Fruit fly (Drosophila melanogaster) whole organism, embryonic: ENCODE results near the gene VhaM9.7-b.

Source experiments
- CG10274 ChIP-seq: fragments of 200-800 bp; sonication (Bioruptor generic); optimal IDR thresholded peaks from 3 replicates; lab custom pipeline; 2017; ENCODE audit warnings: missing biosample characterization, mild to moderate bottlenecking, missing genetic modification characterization
- CG11456 ChIP-seq: fragments of 200-800 bp; sonication (Bioruptor generic); IDR thresholded peaks from 3 replicates; pipeline ENCODE4 v1.3.6; 2022; ENCODE audit warnings: missing biosample characterization, missing genetic modification characterization
- CG11695 ChIP-seq: fragments of 200-800 bp; sonication (Bioruptor generic); IDR thresholded peaks from 3 replicates; pipeline ENCODE4 v1.3.6; 2022; ENCODE audit warnings: missing biosample characterization, missing genetic modification characterization
- CG12071 ChIP-seq: fragments of 200-800 bp; sonication (Bioruptor generic); optimal IDR thresholded peaks from 3 replicates; lab custom pipeline; 2018; ENCODE audit warnings: missing biosample characterization, mild to moderate bottlenecking, missing genetic modification characterization
- CG12769 ChIP-seq: fragments of 200-800 bp; sonication (Bioruptor generic); optimal IDR thresholded peaks from 2 replicates; lab custom pipeline; 2019; ENCODE audit warnings: missing biosample characterization, mild to moderate bottlenecking, missing genetic modification characterization, moderate library complexity
- CG13287 ChIP-seq: fragments of 200-800 bp; sonication (Bioruptor generic); IDR thresholded peaks from 2 replicates; pipeline ENCODE4 v1.3.6; 2022; ENCODE audit warnings: missing biosample characterization, missing genetic modification characterization; ENCODE audit not compliant: partially characterized antibody
- CG17328 ChIP-seq: fragments of 200-800 bp; sonication (Bioruptor generic); IDR thresholded peaks from 2 replicates; pipeline ENCODE4 v1.3.6; 2022; ENCODE audit warnings: missing biosample characterization, missing genetic modification characterization
- CG17802 ChIP-seq: fragments of 200-800 bp; sonication (Bioruptor generic); optimal IDR thresholded peaks from 2 replicates; lab custom pipeline; 2018; ENCODE audit warnings: missing biosample characterization, mild to moderate bottlenecking, missing genetic modification characterization, moderate library complexity
- CG18011 ChIP-seq: fragments of 200-800 bp; sonication (Bioruptor generic); optimal IDR thresholded peaks from 2 replicates; lab custom pipeline; 2017; ENCODE audit warnings: missing biosample characterization, missing genetic modification characterization, mild to moderate bottlenecking, moderate library complexity, missing genotype
- CG31441 ChIP-seq: fragments of 200-800 bp; sonication (Bioruptor generic); IDR thresholded peaks from 2 replicates; pipeline ENCODE4 v1.3.6; 2022; ENCODE audit warnings: missing biosample characterization, missing genetic modification characterization
- CG34224 ChIP-seq: fragments of 200-800 bp; sonication (Bioruptor generic); IDR thresholded peaks from 3 replicates; pipeline ENCODE4 v1.3.6; 2022; ENCODE audit warnings: missing biosample characterization, missing genetic modification characterization; ENCODE audit not compliant: partially characterized antibody
- CG3726 ChIP-seq: fragments of 200-800 bp; sonication (Bioruptor generic); IDR thresholded peaks from 3 replicates; pipeline ENCODE4, ENCODE4 v1.3.6; 2022; ENCODE audit warnings: missing biosample characterization, missing genetic modification characterization
- CG4730 ChIP-seq: fragments of 200-800 bp; sonication (Bioruptor generic); IDR thresholded peaks from 2 replicates; pipeline ENCODE4 v1.3.6; 2022; ENCODE audit warnings: missing biosample characterization, missing genetic modification characterization
- CG6654 ChIP-seq: fragments of 200-800 bp; sonication (Bioruptor generic); optimal IDR thresholded peaks from 2 replicates; lab custom pipeline; 2017; ENCODE audit warnings: missing biosample characterization, mild to moderate bottlenecking, missing genetic modification characterization
- CG6791 ChIP-seq: fragments of 200-800 bp; sonication (Bioruptor generic); IDR thresholded peaks from 3 replicates; pipeline ENCODE4 v1.3.6; 2022; ENCODE audit warnings: missing biosample characterization, missing genetic modification characterization; ENCODE audit not compliant: partially characterized antibody
- CG7928 ChIP-seq: fragments of 200-800 bp; sonication (Bioruptor generic); optimal IDR thresholded peaks from 2 replicates; lab custom pipeline; 2017; ENCODE audit warnings: missing biosample characterization, mild to moderate bottlenecking, missing genetic modification characterization
- CG9727 ChIP-seq: fragments of 200-800 bp; sonication (Bioruptor generic); optimal IDR thresholded peaks from 3 replicates; lab custom pipeline; 2017; ENCODE audit warnings: missing biosample characterization, mild to moderate bottlenecking, missing genetic modification characterization
- CG9932 ChIP-seq: fragments of 200-800 bp; sonication (Bioruptor generic); IDR thresholded peaks from 2 replicates; pipeline ENCODE4 v1.3.6; 2022; ENCODE audit warnings: missing biosample characterization, missing genetic modification characterization
- CrebB ChIP-seq: fragments of 200-800 bp; sonication (Bioruptor generic); optimal IDR thresholded peaks from 3 replicates; lab custom pipeline; 2018; ENCODE audit warnings: missing biosample characterization, mild to moderate bottlenecking, missing genetic modification characterization
- Deaf1 ChIP-seq: fragments of 200-800 bp; optimal IDR thresholded peaks from 3 replicates; lab custom pipeline; 2019; ENCODE audit warnings: missing biosample characterization, mild to moderate bottlenecking, missing genetic modification characterization, moderate library complexity
- Doc3 ChIP-seq: fragments of 200-800 bp; sonication (Bioruptor generic); IDR thresholded peaks from 3 replicates; pipeline ENCODE4 v1.3.6; 2022; ENCODE audit warnings: missing biosample characterization, missing genetic modification characterization; ENCODE audit not compliant: partially characterized antibody
- Drgx ChIP-seq: fragments of 200-800 bp; sonication (Bioruptor generic); IDR thresholded peaks from 2 replicates; pipeline ENCODE4 v1.3.6; 2022; ENCODE audit warnings: missing biosample characterization, missing genetic modification characterization
- E2f1 ChIP-seq: fragments of 200-800 bp; sonication (Bioruptor generic); IDR thresholded peaks from 2 replicates; pipeline ENCODE4 v1.3.6; 2022; ENCODE audit warnings: missing biosample characterization, missing genetic modification characterization
- Ets97D ChIP-seq: fragments of 200-800 bp; sonication (Bioruptor generic); optimal IDR thresholded peaks from 3 replicates; lab custom pipeline; 2016; ENCODE audit warnings: missing biosample characterization, missing genetic modification characterization
- Hmx ChIP-seq: fragments of 200-800 bp; sonication (Bioruptor generic); optimal IDR thresholded peaks from 2 replicates; lab custom pipeline; 2016; ENCODE audit warnings: missing biosample characterization, missing genetic modification characterization
- Myb ChIP-seq: fragments of 200-800 bp; sonication (Bioruptor generic); optimal IDR thresholded peaks from 2 replicates; lab custom pipeline; 2016; ENCODE audit warnings: missing biosample characterization, missing genetic modification characterization
- NFAT ChIP-seq: fragments of 200-800 bp; sonication (Bioruptor generic); IDR thresholded peaks from 2 replicates; pipeline ENCODE4 v1.3.6; 2022; ENCODE audit warnings: missing biosample characterization, missing genetic modification characterization
- Nf-YB ChIP-seq: fragments of 200-800 bp; sonication (Bioruptor generic); optimal IDR thresholded peaks from 3 replicates; lab custom pipeline; 2019; ENCODE audit warnings: missing biosample characterization, mild to moderate bottlenecking, missing genetic modification characterization, moderate library complexity
- Sin3A ChIP-seq: fragments of >200 bp; optimal IDR thresholded peaks from 2 replicates; lab custom pipeline; 2018
- Sox102F ChIP-seq: fragments of 200-800 bp; sonication (Bioruptor generic); optimal IDR thresholded peaks from 2 replicates; lab custom pipeline; 2018; ENCODE audit warnings: missing biosample characterization, mild to moderate bottlenecking, missing genetic modification characterization, moderate library complexity
- bowl ChIP-seq: fragments of 200-800 bp; sonication (Bioruptor generic); IDR thresholded peaks from 2 replicates; pipeline ENCODE4 v1.3.6; 2022; ENCODE audit warnings: missing biosample characterization, missing genetic modification characterization
- btn ChIP-seq: fragments of 200-800 bp; sonication (Bioruptor generic); optimal IDR thresholded peaks from 2 replicates; lab custom pipeline; 2016; ENCODE audit warnings: missing biosample characterization, missing genetic modification characterization
- cato ChIP-seq: fragments of 200-800 bp; sonication (Bioruptor generic); optimal IDR thresholded peaks from 2 replicates; lab custom pipeline; 2016; ENCODE audit warnings: missing biosample characterization, missing genetic modification characterization, borderline replicate concordance
- chif ChIP-seq, 2 experiments: fragments of 200-800 bp; sonication (Bioruptor generic); optimal IDR thresholded peaks; 3 replicates each; lab custom pipeline; 2016; ENCODE audit warnings: missing biosample characterization in 2 of 2, missing genetic modification characterization in 2 of 2
- chn ChIP-seq: fragments of 200-800 bp; sonication (Bioruptor generic); optimal IDR thresholded peaks from 2 replicates; lab custom pipeline; 2016; ENCODE audit warnings: missing biosample characterization, missing genetic modification characterization
- corto ChIP-seq: fragments of 200-800 bp; sonication (Bioruptor generic); optimal IDR thresholded peaks from 2 replicates; lab custom pipeline; 2016; ENCODE audit warnings: missing biosample characterization, mild to moderate bottlenecking, missing genetic modification characterization, moderate library complexity
- danr ChIP-seq: fragments of 200-800 bp; sonication (Bioruptor generic); IDR thresholded peaks from 2 replicates; pipeline ENCODE4 v1.3.6; 2022; ENCODE audit warnings: missing biosample characterization, missing genetic modification characterization
- dati ChIP-seq: fragments of 200-800 bp; sonication (Bioruptor generic); IDR thresholded peaks from 2 replicates; pipeline ENCODE4 v1.3.6; 2022; ENCODE audit warnings: missing biosample characterization, missing genetic modification characterization
- dimm ChIP-seq: fragments of 200-800 bp; sonication (Bioruptor generic); IDR thresholded peaks from 2 replicates; pipeline ENCODE4 v1.3.6; 2022; ENCODE audit warnings: missing biosample characterization, missing genetic modification characterization
- exex ChIP-seq: fragments of 200-800 bp; sonication (Bioruptor generic); optimal IDR thresholded peaks from 4 replicates; lab custom pipeline; 2018; ENCODE audit warnings: missing biosample characterization, mild to moderate bottlenecking, missing genetic modification characterization, moderate library complexity
- eyg ChIP-seq: fragments of 200-800 bp; sonication (Bioruptor generic); optimal IDR thresholded peaks from 3 replicates; lab custom pipeline; 2016; ENCODE audit warnings: missing biosample characterization, missing genetic modification characterization
- hkb ChIP-seq, 2 experiments: fragments of 200-800 bp in 1 of 2; fragments of >200 bp in 1 of 2; sonication (Bioruptor generic) in 1 of 2; IDR thresholded peaks in 1 of 2; optimal IDR thresholded peaks in 1 of 2; 2 replicates each; pipeline versions ENCODE4 v1.3.6 to Lab custom; 2017 to 2022; ENCODE audit warnings: missing biosample characterization in 1 of 2, missing genetic modification characterization in 1 of 2
- jumu ChIP-seq: fragments of 200-800 bp; sonication (Bioruptor generic); optimal IDR thresholded peaks from 3 replicates; lab custom pipeline; 2016; ENCODE audit warnings: missing biosample characterization, missing genetic modification characterization
- nerfin-2 ChIP-seq: fragments of 200-800 bp; sonication (Bioruptor generic); IDR thresholded peaks from 2 replicates; pipeline ENCODE4 v1.3.6; 2022; ENCODE audit warnings: missing biosample characterization, missing genetic modification characterization; ENCODE audit not compliant: partially characterized antibody
- pfk ChIP-seq: fragments of 200-800 bp; sonication (Bioruptor generic); optimal IDR thresholded peaks from 2 replicates; lab custom pipeline; 2018; ENCODE audit warnings: missing biosample characterization, mild to moderate bottlenecking, missing genetic modification characterization, moderate library complexity
- pho ChIP-seq: fragments of 200-800 bp; sonication (Bioruptor generic); optimal IDR thresholded peaks from 2 replicates; lab custom pipeline; 2016; ENCODE audit warnings: missing biosample characterization, missing genetic modification characterization
- schlank ChIP-seq: fragments of 200-800 bp; sonication (Bioruptor generic); optimal IDR thresholded peaks from 2 replicates; lab custom pipeline; 2018; ENCODE audit warnings: missing biosample characterization, mild to moderate bottlenecking, missing genetic modification characterization
- zf30C ChIP-seq: fragments of 200-800 bp; sonication (Bioruptor generic); optimal IDR thresholded peaks from 3 replicates; lab custom pipeline; 2018; ENCODE audit warnings: missing biosample characterization, mild to moderate bottlenecking, missing genetic modification characterization
- zfh1 ChIP-seq: fragments of 200-800 bp; sonication (Bioruptor generic); IDR thresholded peaks from 3 replicates; pipeline ENCODE4 v1.3.6; 2022; ENCODE audit warnings: missing biosample characterization, missing genetic modification characterization

VhaM9.7-b gene

DNA sequence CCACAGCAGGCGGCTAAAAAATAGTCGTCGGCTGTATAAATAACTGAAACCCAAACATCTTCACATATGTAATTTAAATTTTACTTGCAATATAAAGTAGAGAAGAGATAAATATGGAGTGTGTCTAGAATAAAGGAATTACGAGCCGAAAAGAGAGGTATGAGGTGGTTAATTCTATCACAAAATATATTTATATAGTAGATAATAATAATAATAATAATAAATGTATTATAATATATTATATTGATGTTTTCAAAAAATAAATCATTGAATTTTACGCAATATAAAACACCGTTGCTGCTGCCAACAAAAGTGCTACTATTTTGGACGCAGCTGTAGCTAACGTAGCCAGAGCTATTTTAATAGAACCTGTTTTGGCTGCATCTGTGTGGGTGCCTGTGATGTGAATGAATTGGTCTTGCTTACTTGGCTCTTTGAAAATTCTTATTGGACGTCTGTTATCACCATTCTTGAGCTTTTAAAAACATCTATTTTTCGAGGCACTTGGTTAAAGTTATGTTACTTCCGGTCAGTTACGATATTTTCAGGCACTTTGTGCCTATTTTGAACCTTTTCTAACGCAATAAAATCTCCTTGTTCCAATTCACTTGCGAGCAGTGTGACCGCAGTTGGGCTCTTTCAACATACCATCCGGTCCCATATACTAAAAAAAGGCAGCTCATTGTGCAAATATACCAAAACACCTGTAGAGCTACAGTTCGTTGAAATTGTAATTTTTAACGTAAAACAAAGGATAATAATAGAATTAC lies 42.6 kb upstream of the VhaM9.7-b start, which contains the start of gene Hr78 (continued):
- TF ChIP-seq Doc3 (GFP tag; lab: Robert Waterston, UW) (no peak), CG13287 (GFP tag; lab: Robert Waterston, UW) (no peak; the same call in 1 of the 2 replicates), CG3726 (GFP tag; lab: Robert Waterston, UW) (no peak), pfk (GFP tag; lab: Kevin White, UChicago) (no peak), CG18011 (GFP tag; lab: Kevin White, UChicago) (peak; percentile 54), CG11456 (GFP tag; lab: Robert Waterston, UW) (peak; percentile 62; the same call in 1 of the 3 replicates), exex (tag; lab: Kevin White, UChicago) (no peak), jumu (no peak), danr (GFP tag; lab: Robert Waterston, UW) (peak; percentile 41; the same call in 1 of the 2 replicates), chif (GFP tag; optimal IDR thresholded peaks at IDR 0.05; lab: Kevin White, UChicago) (no peak), cato (GFP tag; lab: Kevin White, UChicago) (peak; percentile 17), CG10274 (GFP tag; lab: Kevin White, UChicago) (peak; percentile 22), pho (GFP tag; lab: Kevin White, UChicago) (no peak), CG4730 (GFP tag; lab: Robert Waterston, UW) (no peak), zfh1 (GFP tag; lab: Robert Waterston, UW) (peak; percentile 71), CG12071 (GFP tag; lab: Kevin White, UChicago) (peak; percentile 18), CG17328 (GFP tag; lab: Robert Waterston, UW) (peak; percentile 66; the same call in 1 of the 2 replicates), Sin3A (peak; percentile 60), Deaf1 (tag; lab: Kevin White, UChicago) (peak; percentile 69), NFAT (no peak; the same call in 1 of the 2 replicates), eyg (GFP tag; lab: Kevin White, UChicago) (no peak), Ets97D (GFP tag; lab: Kevin White, UChicago) (peak; percentile 63), CG34224 (GFP tag; lab: Robert Waterston, UW) (0 out of 3 replicates have a peak, but pooled peaks have one; percentile 35), Myb (GFP tag; lab: Kevin White, UChicago) (peak; percentile 9), CG6791 (no peak), Hmx (GFP tag; lab: Kevin White, UChicago) (no peak), CG11695 (GFP tag; lab: Robert Waterston, UW) (peak; percentile 89; the same call in 2 of the 3 replicates), nerfin-2 (GFP tag; lab: Robert Waterston, UW) (no peak), CG9932 (GFP tag; lab: Robert Waterston, UW) (peak; percentile 49), chn (GFP tag; lab: Kevin White, UChicago) (no peak), E2f1 (GFP tag; lab: Robert Waterston, UW) (no peak; the same call in none of the 2 replicates), CG6654 (GFP tag; lab: Kevin White, UChicago) (peak; percentile 40), dimm (GFP tag; lab: Robert Waterston, UW) (no peak), schlank (tag; lab: Kevin White, UChicago) (no peak), CG12769 (tag; lab: Kevin White, UChicago) (no peak), btn (GFP tag; lab: Kevin White, UChicago) (no peak), CrebB (peak; percentile 17), dati (GFP tag; lab: Robert Waterston, UW) (no peak), CG7928 (GFP tag; lab: Kevin White, UChicago) (peak; percentile 22), Sox102F (GFP tag; lab: Kevin White, UChicago) (peak; percentile 81), CG17802 (tag; lab: Kevin White, UChicago) (no peak), Nf-YB (GFP tag; lab: Kevin White, UChicago) (peak; percentile 69), bowl (GFP tag; lab: Robert Waterston, UW) (no peak), Drgx (peak; percentile 81), CG31441 (GFP tag; lab: Robert Waterston, UW) (peak; percentile 89), zf30C (GFP tag; lab: Kevin White, UChicago) (no peak), CG9727 (GFP tag; lab: Kevin White, UChicago) (peak; percentile 83), corto (peak; percentile 64), hkb (optimal IDR thresholded peaks at IDR 0.05; lab: Kevin White, UChicago) (no peak), hkb (GFP tag; IDR thresholded peaks at IDR 0.05; lab: Robert Waterston, UW) (peak; percentile 88)
